Fruit fly (Drosophila melanogaster): ENCODE data around the gene Nhe1.

- TF ChIP-seq rn (GFP tag; IDR thresholded peaks at IDR 0.05) = no peak
- no peak for TF ChIP-seq CG15710 (tag; optimal IDR thresholded peaks at IDR 0.05)
- no peak for TF ChIP-seq CG4496 (GFP tag; IDR thresholded peaks at IDR 0.05)
- no peak for TF ChIP-seq Ets98B (GFP tag; IDR thresholded peaks at IDR 0.05)
- no peak for TF ChIP-seq EcR (GFP tag; optimal IDR thresholded peaks at IDR 0.05)
- TF ChIP-seq Pif1B (GFP tag; optimal IDR thresholded peaks at IDR 0.05) = no peak
- no peak for TF ChIP-seq Snoo (tag; optimal IDR thresholded peaks at IDR 0.05)
- TF ChIP-seq Pif1A (GFP tag; optimal IDR thresholded peaks at IDR 0.05) = no peak
- no peak for TF ChIP-seq CG34367 (tag; optimal IDR thresholded peaks at IDR 0.05)
- TF ChIP-seq CG8159 (tag; optimal IDR thresholded peaks at IDR 0.05) = no peak
- no peak for TF ChIP-seq CG8301 (tag; optimal IDR thresholded peaks at IDR 0.05)
Observed at dm6 chr2L:85701-86100, 20.8 kb downstream of the Nhe1 start.
